Fruit fly (Drosophila melanogaster): Measurements from ENCODE around the gene Polr3F.

dm6 chr3R:22331691-22332090 is 35.5 kb downstream of the Polr3F start, which contains the start of gene CG13862:
- TF ChIP-seq Myc (optimal IDR thresholded peaks at IDR 0.05), result no peak
- no peak for TF ChIP-seq Dfd (GFP tag; optimal IDR thresholded peaks at IDR 0.05)
- TF ChIP-seq Vsx2 (GFP tag; optimal IDR thresholded peaks at IDR 0.05; ENCODE audit: partially characterized antibody), result no peak
- no peak for TF ChIP-seq Jra (GFP tag; optimal IDR thresholded peaks at IDR 0.05)
- no peak for TF ChIP-seq foxo (GFP tag; optimal IDR thresholded peaks at IDR 0.05)
- TF ChIP-seq CG32264 (GFP tag; optimal IDR thresholded peaks at IDR 0.05), result no peak
- no peak for TF ChIP-seq fru (GFP tag; optimal IDR thresholded peaks at IDR 0.05)

Measured in whole organism, wandering third instar larva.